3 worm cellular contexts compared by ENCODE assay signal in genomic region chrII:11742320-11742719, ce11.
TF ChIP-seq lines count a peak whose summit lies in the region.

No protein-coding gene starts in this region.

TF ChIP-seq in whole organism, L4 larva, 104 proteins besides CTCF, POLR2A, EP300 and RAD21:
- peak; percentile 22 for TF ChIP-seq spr-1 (tag; optimal IDR thresholded peaks at IDR 0.05; lab: Kevin White, UChicago)
- peak in 1 of 2 experiments; percentile 94 for TF ChIP-seq unc-62 (GFP tag; optimal IDR thresholded peaks at IDR 0.05 in 1 of 2; lab: Kevin White, UChicago)
- TF ChIP-seq unc-62 (tag; optimal IDR thresholded peaks at IDR 0.05; lab: Kevin White, UChicago), result no peak
- TF ChIP-seq nhr-77 (tag; optimal IDR thresholded peaks at IDR 0.05; lab: Kevin White, UChicago), result no peak

TF ChIP-seq in whole organism, mixed stage, embryonic, 35 proteins besides CTCF, POLR2A, EP300 and RAD21:
- peak; percentile 11 for TF ChIP-seq ces-1 (GFP tag; optimal IDR thresholded peaks at IDR 0.05; lab: Kevin White, UChicago)
- no peak for TF ChIP-seq sptf-1 (tag; optimal IDR thresholded peaks at IDR 0.05; lab: Kevin White, UChicago)
TF ChIP-seq in whole organism, mixed stage, embryonic: peak in this region for 1.

TF ChIP-seq in whole organism, young adult, 124 proteins besides CTCF, POLR2A, EP300 and RAD21:
- peak; percentile 33 for TF ChIP-seq ceh-79 (tag; optimal IDR thresholded peaks at IDR 0.05; lab: Kevin White, UChicago)
- no peak for TF ChIP-seq nhr-120 (GFP tag; IDR thresholded peaks at IDR 0.05; lab: Robert Waterston, UW)
- no peak for TF ChIP-seq ets-4 (GFP tag; optimal IDR thresholded peaks at IDR 0.05; lab: Kevin White, UChicago)
- no peak for TF ChIP-seq gei-17 (GFP tag; optimal IDR thresholded peaks at IDR 0.05; lab: Kevin White, UChicago)
- TF ChIP-seq F22D6.2 (tag; optimal IDR thresholded peaks at IDR 0.05; lab: Kevin White, UChicago), result no peak
- TF ChIP-seq lsy-27 (tag; optimal IDR thresholded peaks at IDR 0.05; lab: Kevin White, UChicago; ENCODE audit: borderline replicate concordance, insufficient read depth), result no peak
- TF ChIP-seq dpl-1 (GFP tag; optimal IDR thresholded peaks at IDR 0.05; lab: Kevin White, UChicago), result no peak
- TF ChIP-seq T07F8.4 (tag; optimal IDR thresholded peaks at IDR 0.05; lab: Kevin White, UChicago), result no peak
- no peak for TF ChIP-seq sea-2 (GFP tag; IDR thresholded peaks at IDR 0.05; lab: Robert Waterston, UW)
- peak; percentile 56; the same call in 1 of the 2 replicates for TF ChIP-seq cebp-2 (GFP tag; IDR thresholded peaks at IDR 0.05; lab: Robert Waterston, UW)
- TF ChIP-seq hsf-1 (GFP tag; IDR thresholded peaks at IDR 0.05; lab: Robert Waterston, UW), result no peak
- peak in 1 of 2 experiments; percentile 26 for TF ChIP-seq rec-8 (tag; optimal IDR thresholded peaks at IDR 0.05; lab: Kevin White, UChicago)
- no peak for TF ChIP-seq dpff-1 (tag; optimal IDR thresholded peaks at IDR 0.05; lab: Kevin White, UChicago)
- no peak for TF ChIP-seq egl-18 (GFP tag; IDR thresholded peaks at IDR 0.05; lab: Robert Waterston, UW)
- no peak for TF ChIP-seq akir-1 (GFP tag; optimal IDR thresholded peaks at IDR 0.05; lab: Kevin White, UChicago)
- TF ChIP-seq repo-1 (tag; optimal IDR thresholded peaks at IDR 0.05; lab: Kevin White, UChicago), result peak; percentile 11
- TF ChIP-seq nfya-1 (tag; optimal IDR thresholded peaks at IDR 0.05; lab: Kevin White, UChicago; ENCODE audit: borderline replicate concordance, insufficient read depth), result no peak
- TF ChIP-seq lsl-1 (GFP tag; optimal IDR thresholded peaks at IDR 0.05; lab: Kevin White, UChicago), result no peak
- 0 out of 2 replicates have a peak, but pooled peaks have one; percentile 7 for TF ChIP-seq ekl-4 (GFP tag; IDR thresholded peaks at IDR 0.05; lab: Robert Waterston, UW)
- TF ChIP-seq tbp1 (GFP tag; optimal IDR thresholded peaks at IDR 0.05; lab: Kevin White, UChicago), result no peak
- TF ChIP-seq C17E4.6 (GFP tag; IDR thresholded peaks at IDR 0.05; lab: Robert Waterston, UW), result 0 out of 2 replicates have a peak, but pooled peaks have one; percentile 15
- 0 out of 2 replicates have a peak, but pooled peaks have one; percentile 7 for TF ChIP-seq mcd-1 (GFP tag; IDR thresholded peaks at IDR 0.05; lab: Robert Waterston, UW)
- 0 out of 2 replicates have a peak, but pooled peaks have one; percentile 23 for TF ChIP-seq zfh-2 (GFP tag; conservative IDR thresholded peaks at IDR 0.05; lab: Robert Waterston, UW)
- no peak for TF ChIP-seq athp-1 (tag; optimal IDR thresholded peaks at IDR 0.05; lab: Kevin White, UChicago)
